Worm (Caenorhabditis elegans): ENCODE data around the gene sams-1.

ce11 chrX:11992778-11993177, 27.0 kb downstream of the sams-1 start:
- TF ChIP-seq tab-1 (GFP tag; IDR thresholded peaks at IDR 0.05) (no peak), flt-1 (GFP tag; IDR thresholded peaks at IDR 0.05) (no peak), cog-1 (tag; optimal IDR thresholded peaks at IDR 0.05) (no peak), ztf-23 (GFP tag; IDR thresholded peaks at IDR 0.05) (no peak), med-1 (GFP tag; optimal IDR thresholded peaks at IDR 0.05; ENCODE audit: insufficient read depth) (no peak)

All from whole organism, midembryonic.